Fruit fly (Drosophila melanogaster): ENCODE data around the gene CG45072.

Gene CG45072

DNA sequence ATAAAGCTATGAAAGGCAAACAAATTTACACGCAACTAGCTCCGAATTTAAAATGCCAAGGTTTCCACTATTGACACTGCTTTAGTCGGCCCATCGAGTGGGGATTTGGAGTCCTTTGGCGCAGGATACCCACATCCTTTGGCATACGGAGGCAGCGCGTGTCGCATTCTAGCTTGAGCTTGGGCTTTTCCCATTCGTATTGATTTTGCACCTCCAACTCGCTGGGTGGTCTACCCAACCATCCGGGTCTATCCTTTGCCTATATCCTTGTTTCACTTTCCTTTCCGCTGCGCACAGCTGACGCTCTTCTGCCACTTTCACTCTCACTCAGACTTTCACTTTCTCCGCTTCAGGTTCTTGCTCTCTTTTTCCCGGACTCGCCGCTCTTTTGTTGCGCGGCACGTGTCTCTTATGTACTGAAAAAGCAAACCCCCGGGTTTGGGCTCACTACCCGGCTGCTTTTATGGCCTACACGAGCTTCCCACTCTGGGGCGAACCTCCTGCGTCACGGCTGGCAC lies 8.7 kb downstream of the CG45072 start:
- no peak for TF ChIP-seq cyc (GFP tag; optimal IDR thresholded peaks at IDR 0.05)
- peak; percentile 36 for TF ChIP-seq svp (GFP tag)
- no peak for TF ChIP-seq CG6276 (GFP tag; optimal IDR thresholded peaks at IDR 0.05)
- no peak for TF ChIP-seq fd59A (GFP tag; optimal IDR thresholded peaks at IDR 0.05)
- no peak for TF ChIP-seq Met (GFP tag; optimal IDR thresholded peaks at IDR 0.05)
- no peak for TF ChIP-seq CG1621 (tag; optimal IDR thresholded peaks at IDR 0.05)
- TF ChIP-seq Gug (GFP tag; IDR thresholded peaks at IDR 0.05) = no peak
- TF ChIP-seq CG9139 (GFP tag; optimal IDR thresholded peaks at IDR 0.05) = no peak
- TF ChIP-seq CG16779 (tag; optimal IDR thresholded peaks at IDR 0.05) = no peak
- 0 out of 2 replicates have a peak, but pooled peaks have one; percentile 15 for TF ChIP-seq CG15336 (GFP tag; IDR thresholded peaks at IDR 0.05)
- TF ChIP-seq CG11762 (GFP tag; optimal IDR thresholded peaks at IDR 0.05; ENCODE audit: insufficient read depth) = no peak
- no peak for TF ChIP-seq esn (GFP tag; optimal IDR thresholded peaks at IDR 0.05)
- no peak for TF ChIP-seq Sox102F (GFP tag; optimal IDR thresholded peaks at IDR 0.05)
- no peak for TF ChIP-seq fkh (GFP tag; optimal IDR thresholded peaks at IDR 0.05)
- TF ChIP-seq Blimp-1 (GFP tag; optimal IDR thresholded peaks at IDR 0.05) = peak; percentile 74
- TF ChIP-seq Ets96B (tag; optimal IDR thresholded peaks at IDR 0.05) = no peak
- TF ChIP-seq fd85E (GFP tag; optimal IDR thresholded peaks at IDR 0.05) = no peak
- no peak for TF ChIP-seq CG8319 (GFP tag; optimal IDR thresholded peaks at IDR 0.05)

DNA sequence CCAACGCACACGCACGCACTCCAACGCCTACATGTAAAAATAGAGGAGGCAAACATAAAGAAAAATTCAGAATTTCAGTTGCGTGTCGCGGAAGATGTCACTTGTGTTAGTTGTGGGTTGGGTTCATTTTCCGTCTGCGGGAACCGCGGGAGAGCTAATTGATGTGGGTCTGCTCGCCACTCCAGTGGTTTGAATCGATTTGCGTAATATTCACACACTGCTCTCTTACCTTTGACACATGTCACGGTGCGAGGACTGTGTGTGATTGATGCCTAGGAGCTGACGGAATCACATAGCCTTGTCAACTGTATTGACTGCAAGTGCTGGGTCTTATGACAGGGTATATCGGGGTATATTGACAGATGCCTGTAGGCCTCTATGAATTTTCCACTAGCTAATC lies 12.1 kb downstream of the CG45072 start:
- TF ChIP-seq svp (GFP tag) (no peak), fd85E (GFP tag; optimal IDR thresholded peaks at IDR 0.05) (no peak)

DNA sequence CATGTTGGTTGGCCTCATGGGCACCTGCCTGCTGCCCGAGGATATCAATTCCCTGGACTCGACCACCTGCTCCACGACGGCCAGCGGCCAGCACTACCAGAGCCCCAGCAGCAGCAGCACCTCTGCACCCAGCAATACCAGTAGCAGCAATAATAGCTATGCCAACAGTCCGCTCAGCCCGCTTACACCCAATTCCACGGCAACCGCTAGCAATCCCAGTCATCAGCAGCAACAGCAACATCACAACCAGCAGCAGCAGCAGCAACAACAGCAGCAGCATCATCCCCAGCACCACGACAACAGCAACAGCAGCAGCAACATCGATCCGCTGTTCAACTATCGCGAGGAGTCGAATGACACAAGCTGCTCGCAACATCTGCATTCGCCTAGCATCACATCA lies 13.7 kb downstream of the CG45072 start:
- TF ChIP-seq Smox (GFP tag; optimal IDR thresholded peaks at IDR 0.05) (no peak), pdm3 (GFP tag; optimal IDR thresholded peaks at IDR 0.05) (no peak), Lpt (GFP tag; optimal IDR thresholded peaks at IDR 0.05) (no peak), esn (GFP tag; optimal IDR thresholded peaks at IDR 0.05) (no peak), CG6163 (GFP tag; IDR thresholded peaks at IDR 0.05) (no peak), net (GFP tag; optimal IDR thresholded peaks at IDR 0.05) (no peak), Gug (GFP tag; IDR thresholded peaks at IDR 0.05) (no peak), CG15336 (GFP tag; IDR thresholded peaks at IDR 0.05) (no peak), CG8319 (GFP tag; optimal IDR thresholded peaks at IDR 0.05) (no peak), Eip75B (GFP tag; optimal IDR thresholded peaks at IDR 0.05) (no peak), fkh (GFP tag; optimal IDR thresholded peaks at IDR 0.05) (no peak), Sox15 (GFP tag; optimal IDR thresholded peaks at IDR 0.05) (no peak), eg (GFP tag; IDR thresholded peaks at IDR 0.05) (no peak), CG8632 (GFP tag; optimal IDR thresholded peaks at IDR 0.05) (no peak)

DNA sequence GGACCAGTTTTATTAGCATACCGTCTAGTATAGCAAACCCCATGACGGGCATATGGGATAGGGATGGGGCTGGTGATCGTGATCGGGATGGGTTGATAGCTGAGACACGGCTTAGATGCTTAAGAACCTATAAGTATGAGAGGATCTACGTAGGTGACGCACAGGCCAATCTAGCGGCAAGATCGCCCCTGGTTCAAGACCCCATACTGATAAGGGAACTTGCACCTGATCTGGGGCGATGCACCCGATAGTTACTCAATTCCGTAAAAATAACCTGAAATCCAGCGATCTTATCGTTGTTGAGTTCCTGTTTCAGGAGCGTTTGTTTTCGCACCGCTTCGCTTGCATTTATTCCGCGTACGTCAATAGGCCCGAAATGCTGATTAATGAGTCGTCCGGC lies 14.4 kb downstream of the CG45072 start:
- TF ChIP-seq svp (GFP tag) = peak; percentile 67
- TF ChIP-seq vri (GFP tag; optimal IDR thresholded peaks at IDR 0.05) = no peak

DNA sequence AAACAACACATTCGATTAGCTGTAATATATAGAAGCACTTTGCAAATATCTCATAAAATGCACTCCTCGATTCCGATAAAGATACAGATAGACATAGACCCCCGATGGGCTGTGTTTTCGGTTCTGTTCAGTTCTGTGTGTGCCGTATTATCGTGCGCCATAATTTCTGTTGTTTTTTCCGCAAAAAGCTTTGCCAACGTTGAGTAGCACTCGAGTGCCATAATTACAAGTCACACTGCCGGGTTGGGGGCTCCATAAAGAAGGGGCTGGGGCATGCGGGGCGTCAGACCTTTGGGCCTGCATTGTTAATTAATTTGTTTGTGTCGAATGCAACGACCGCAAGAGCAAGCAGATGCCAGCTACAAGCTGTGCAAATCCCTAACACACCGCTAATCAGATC lies 15.3 kb downstream of the CG45072 start:
- peak; percentile 86 for TF ChIP-seq svp (GFP tag)
- no peak for TF ChIP-seq CG6276 (GFP tag; optimal IDR thresholded peaks at IDR 0.05)

DNA sequence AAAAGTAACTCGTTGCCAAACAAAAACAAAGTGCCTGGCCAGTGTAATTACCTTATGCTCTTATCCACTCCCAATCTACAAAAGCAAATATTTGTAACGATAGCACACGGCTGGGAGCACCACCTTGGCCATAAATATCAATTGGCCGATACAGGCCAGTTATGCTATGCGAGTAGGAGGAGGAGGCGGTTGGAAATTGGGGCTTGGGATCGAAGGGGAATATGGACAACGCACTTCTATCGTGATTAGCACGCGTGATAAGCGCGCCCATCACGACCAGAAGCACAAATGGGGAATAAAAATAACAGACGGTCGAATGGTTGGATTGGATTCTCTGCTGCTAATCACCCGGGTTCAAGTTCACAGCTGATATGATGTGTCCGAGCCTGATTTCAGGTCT lies 16.5 kb downstream of the CG45072 start:
- TF ChIP-seq CG10669 (GFP tag; optimal IDR thresholded peaks at IDR 0.05) (no peak), fd85E (GFP tag; optimal IDR thresholded peaks at IDR 0.05) (no peak), CG15336 (GFP tag; IDR thresholded peaks at IDR 0.05) (no peak), dsx (GFP tag; optimal IDR thresholded peaks at IDR 0.05; ENCODE audit: poor library complexity, severe bottlenecking) (no peak), CG6808 (GFP tag; optimal IDR thresholded peaks at IDR 0.05) (no peak), Eip78C (GFP tag) (peak; percentile 44), svp (GFP tag) (peak; percentile 93), CG11294 (GFP tag; IDR thresholded peaks at IDR 0.05) (no peak), Met (GFP tag; optimal IDR thresholded peaks at IDR 0.05) (no peak), CG3032 (tag; optimal IDR thresholded peaks at IDR 0.05) (no peak), fkh (GFP tag; optimal IDR thresholded peaks at IDR 0.05) (peak; percentile 56)

Data from whole organism, prepupa.